Worm (Caenorhabditis elegans): Measurements from ENCODE around the gene ZK616.5.

ce11 chrIV:5369414-5369813, 22.3 kb upstream of the ZK616.5 start, which contains the start of gene F41H10.3:
- no peak for TF ChIP-seq pha-4 (GFP tag; IDR thresholded peaks at IDR 0.05)
- TF ChIP-seq pha-4 (tag; optimal IDR thresholded peaks at IDR 0.05), result no peak
- TF ChIP-seq ceh-28 (tag; optimal IDR thresholded peaks at IDR 0.05), result no peak
